Fruit fly (Drosophila melanogaster): ENCODE results near the gene fau.

Gene fau

dm6 chr3R:10767526-10767925, 9.6 kb downstream of the fau start, which contains the start of gene TfIIFbeta:
Gene TfIIFbeta (minus strand): TSS chr3R:10767804.
- TF ChIP-seq topi (GFP tag; optimal IDR thresholded peaks at IDR 0.05): no peak
- TF ChIP-seq Eip93F (GFP tag; optimal IDR thresholded peaks at IDR 0.05): no peak
- no peak for TF ChIP-seq CG11294 (GFP tag; IDR thresholded peaks at IDR 0.05)
- no peak for TF ChIP-seq spab (GFP tag; optimal IDR thresholded peaks at IDR 0.05)
- no peak for TF ChIP-seq pdm3 (GFP tag; optimal IDR thresholded peaks at IDR 0.05)
- no peak for TF ChIP-seq CG10631 (GFP tag; optimal IDR thresholded peaks at IDR 0.05)
- TF ChIP-seq Smox (GFP tag; optimal IDR thresholded peaks at IDR 0.05): no peak
- no peak for TF ChIP-seq Hr4 (GFP tag; optimal IDR thresholded peaks at IDR 0.05)
- TF ChIP-seq CG11902 (GFP tag; optimal IDR thresholded peaks at IDR 0.05): no peak
- no peak for TF ChIP-seq lz (GFP tag; optimal IDR thresholded peaks at IDR 0.05)
- TF ChIP-seq Lpt (GFP tag; optimal IDR thresholded peaks at IDR 0.05): no peak
- no peak for TF ChIP-seq dac (GFP tag; optimal IDR thresholded peaks at IDR 0.05)

dm6 chr3R:10761980-10762379, 15.2 kb downstream of the fau start:
- TF ChIP-seq Blimp-1 (GFP tag; optimal IDR thresholded peaks at IDR 0.05) (no peak), CG11294 (GFP tag; IDR thresholded peaks at IDR 0.05) (0 out of 2 replicates have a peak, but pooled peaks have one; percentile 14), CG31627 (GFP tag; optimal IDR thresholded peaks at IDR 0.05) (peak; percentile 26), Smox (GFP tag; optimal IDR thresholded peaks at IDR 0.05) (peak; percentile 5), esn (GFP tag; optimal IDR thresholded peaks at IDR 0.05) (peak; percentile 20), Met (GFP tag; optimal IDR thresholded peaks at IDR 0.05) (no peak), CG32006 (GFP tag; optimal IDR thresholded peaks at IDR 0.05) (no peak), Lpt (GFP tag; optimal IDR thresholded peaks at IDR 0.05) (no peak)

DNA sequence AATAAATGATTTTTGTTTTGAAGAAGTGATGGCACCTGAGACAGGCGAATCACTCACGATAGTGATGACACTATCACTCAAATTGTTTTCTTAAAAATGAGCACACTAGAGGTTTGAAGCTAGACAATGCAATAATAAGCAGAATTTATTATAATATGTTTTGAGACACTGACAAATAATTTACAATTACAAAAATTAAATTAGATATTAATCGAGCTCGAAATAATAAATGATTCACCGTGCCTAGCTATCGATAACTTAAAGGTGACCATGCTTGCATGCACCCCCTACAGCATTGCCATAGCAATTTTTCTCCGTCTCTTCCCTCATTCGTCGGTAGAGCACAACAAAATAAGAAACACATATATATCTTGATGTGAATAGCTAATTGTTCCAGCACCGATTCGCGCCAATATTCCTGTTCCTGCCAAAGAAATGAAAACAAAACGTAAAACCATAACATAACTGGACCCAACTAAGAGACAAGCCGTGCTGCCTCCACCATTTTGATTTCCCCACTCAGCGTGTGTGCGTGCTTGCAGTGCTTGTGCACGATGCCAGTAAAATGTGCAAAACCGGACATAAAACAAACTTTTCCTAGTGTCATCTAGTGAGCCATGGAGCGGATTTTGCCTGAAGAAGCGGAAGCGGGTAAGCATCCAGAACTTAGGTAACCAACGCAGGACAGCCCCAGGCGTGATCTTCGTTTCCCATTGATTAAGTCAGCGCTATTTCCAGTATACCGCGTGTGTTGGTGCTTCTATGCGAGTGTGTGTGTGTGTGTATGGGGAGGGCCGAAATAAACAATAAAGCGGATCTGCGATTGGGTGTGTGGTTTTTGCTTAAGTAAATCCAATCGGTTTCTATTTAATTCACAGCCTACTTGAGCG, 16.0 kb downstream of the fau start, which contains the start of the genes MED7 and Cap-H2:
Gene MED7, minus strand, starts transcription at position 67 of the 890 bp plus-strand sequence.
Gene Cap-H2, plus strand, starts transcription at position 345 of the 890 bp plus-strand sequence.
- TF ChIP-seq eg (GFP tag; IDR thresholded peaks at IDR 0.05) (peak; percentile 61; the same call in 1 of the 3 replicates), CG3032 (tag; optimal IDR thresholded peaks at IDR 0.05) (no peak), CG7368 (GFP tag; optimal IDR thresholded peaks at IDR 0.05) (peak; percentile 54), Gug (GFP tag; IDR thresholded peaks at IDR 0.05) (peak; percentile 65), CG34406 (GFP tag; optimal IDR thresholded peaks at IDR 0.05) (peak; percentile 50), CG11294 (GFP tag; IDR thresholded peaks at IDR 0.05) (peak; percentile 61), CG31627 (GFP tag; optimal IDR thresholded peaks at IDR 0.05) (peak; percentile 82), CG6276 (GFP tag; optimal IDR thresholded peaks at IDR 0.05) (no peak), spab (GFP tag; optimal IDR thresholded peaks at IDR 0.05) (no peak), dac (GFP tag; optimal IDR thresholded peaks at IDR 0.05) (no peak), CG8119 (GFP tag; IDR thresholded peaks at IDR 0.05) (peak; percentile 44; the same call in 1 of the 3 replicates), CG32006 (GFP tag; optimal IDR thresholded peaks at IDR 0.05) (no peak), CG6792 (GFP tag; optimal IDR thresholded peaks at IDR 0.05) (no peak), OdsH (GFP tag; optimal IDR thresholded peaks at IDR 0.05) (peak; percentile 76), Ets96B (tag; optimal IDR thresholded peaks at IDR 0.05) (peak; percentile 60), Sox102F (GFP tag; optimal IDR thresholded peaks at IDR 0.05) (peak; percentile 66), Eip75B (GFP tag; optimal IDR thresholded peaks at IDR 0.05) (peak; percentile 77), Met (GFP tag; optimal IDR thresholded peaks at IDR 0.05) (no peak), net (GFP tag; optimal IDR thresholded peaks at IDR 0.05) (no peak), Hr38 (GFP tag; optimal IDR thresholded peaks at IDR 0.05) (no peak), salr (GFP tag; optimal IDR thresholded peaks at IDR 0.05) (no peak), Ets21C (GFP tag; optimal IDR thresholded peaks at IDR 0.05) (peak; percentile 70), CG8319 (GFP tag; optimal IDR thresholded peaks at IDR 0.05) (no peak), CG6808 (GFP tag; optimal IDR thresholded peaks at IDR 0.05) (no peak), Sox14 (GFP tag; optimal IDR thresholded peaks at IDR 0.05) (peak; percentile 76), svp (GFP tag) (no peak), CG9139 (GFP tag; optimal IDR thresholded peaks at IDR 0.05) (no peak), CG11902 (GFP tag; optimal IDR thresholded peaks at IDR 0.05) (peak; percentile 63), Eip78C (GFP tag) (peak; percentile 94), CG10631 (GFP tag; optimal IDR thresholded peaks at IDR 0.05) (peak; percentile 72), CG4318 (GFP tag; optimal IDR thresholded peaks at IDR 0.05) (no peak), Hr39 (GFP tag; optimal IDR thresholded peaks at IDR 0.05) (peak; percentile 80), CG3919 (GFP tag; optimal IDR thresholded peaks at IDR 0.05) (no peak), pdm3 (GFP tag; optimal IDR thresholded peaks at IDR 0.05) (peak; percentile 76), fd59A (GFP tag; optimal IDR thresholded peaks at IDR 0.05) (no peak), Smox (GFP tag; optimal IDR thresholded peaks at IDR 0.05) (peak; percentile 80), CG15336 (GFP tag; IDR thresholded peaks at IDR 0.05) (no peak), CG10669 (GFP tag; optimal IDR thresholded peaks at IDR 0.05) (no peak)
